Fruit fly (Drosophila melanogaster) whole organism, embryonic: ENCODE results near the gene CG1299.
A peak's percentile ranks its signal among the peaks of the same experiment; 100 is the strongest.

Experiments used
- B-H1 ChIP-seq: fragments of 200-800 bp; sonication (Bioruptor generic); IDR thresholded peaks from 3 replicates; pipeline ENCODE4 v1.3.6; 2022; ENCODE audit warnings: missing biosample characterization, missing genetic modification characterization
- CG10431 ChIP-seq: fragments of 200-800 bp; sonication (Bioruptor generic); optimal IDR thresholded peaks from 3 replicates; lab custom pipeline; 2018; ENCODE audit warnings: missing biosample characterization, mild to moderate bottlenecking, missing genetic modification characterization
- CG1233 ChIP-seq: fragments of 200-800 bp; sonication (Bioruptor generic); optimal IDR thresholded peaks from 4 replicates; lab custom pipeline; 2018; ENCODE audit warnings: missing biosample characterization, mild to moderate bottlenecking, missing genetic modification characterization
- CG13775 ChIP-seq: fragments of 200-800 bp; sonication (Bioruptor generic); optimal IDR thresholded peaks from 3 replicates; lab custom pipeline; 2017; ENCODE audit warnings: missing biosample characterization, mild to moderate bottlenecking, missing genetic modification characterization
- CG14441 ChIP-seq: fragments of 200-800 bp; sonication (Bioruptor generic); IDR thresholded peaks from 2 replicates; pipeline ENCODE4 v1.3.6; 2022; ENCODE audit warnings: missing biosample characterization, missing genetic modification characterization
- CG1647 ChIP-seq: fragments of 200-800 bp; sonication (Bioruptor generic); optimal IDR thresholded peaks from 3 replicates; lab custom pipeline; 2016; ENCODE audit warnings: missing biosample characterization, missing genetic modification characterization
- CG16815 ChIP-seq: fragments of 200-800 bp; sonication (Bioruptor generic); optimal IDR thresholded peaks from 3 replicates; lab custom pipeline; 2017; ENCODE audit warnings: missing biosample characterization, mild to moderate bottlenecking, missing genetic modification characterization
- CG17361 ChIP-seq: fragments of 200-800 bp; sonication (Bioruptor generic); IDR thresholded peaks from 3 replicates; pipeline ENCODE4 v1.3.6; 2022; ENCODE audit warnings: missing biosample characterization, missing genetic modification characterization
- CG18476 ChIP-seq: fragments of 200-800 bp; sonication (Bioruptor generic); optimal IDR thresholded peaks from 2 replicates; lab custom pipeline; 2016; ENCODE audit warnings: missing biosample characterization, mild to moderate bottlenecking, missing genetic modification characterization
- CG2875 ChIP-seq: fragments of 200-800 bp; sonication (Bioruptor generic); optimal IDR thresholded peaks from 2 replicates; lab custom pipeline; 2017; ENCODE audit warnings: missing biosample characterization, mild to moderate bottlenecking, missing genetic modification characterization, missing genetic modification reagents
- CG32772 ChIP-seq: fragments of 200-800 bp; sonication (Bioruptor generic); IDR thresholded peaks from 2 replicates; pipeline ENCODE4 v1.3.6; 2022; ENCODE audit warnings: missing biosample characterization, missing genetic modification characterization
- CG4404 ChIP-seq: fragments of 200-800 bp; sonication (Bioruptor generic); IDR thresholded peaks from 2 replicates; pipeline ENCODE4 v1.3.6; 2022; ENCODE audit warnings: missing biosample characterization, missing genetic modification characterization
- CG4707 ChIP-seq: fragments of 200-800 bp; sonication (Bioruptor generic); optimal IDR thresholded peaks from 2 replicates; lab custom pipeline; 2018; ENCODE audit warnings: missing biosample characterization, mild to moderate bottlenecking, missing genetic modification characterization, moderate library complexity
- CG6254 ChIP-seq: fragments of 200-800 bp; sonication (Bioruptor generic); optimal IDR thresholded peaks from 3 replicates; lab custom pipeline; 2017; ENCODE audit warnings: mild to moderate bottlenecking, missing biosample characterization, missing genetic modification reagents, missing genetic modification characterization
- CG9609 ChIP-seq: fragments of 200-800 bp; sonication (Bioruptor generic); optimal IDR thresholded peaks from 3 replicates; lab custom pipeline; 2016; ENCODE audit warnings: missing biosample characterization, missing genetic modification characterization
- Camta ChIP-seq: fragments of 200-800 bp; sonication (Bioruptor generic); optimal IDR thresholded peaks from 2 replicates; lab custom pipeline; 2016; ENCODE audit warnings: missing biosample characterization, missing genetic modification characterization
- CkIIα-i1 ChIP-seq: fragments of 200-800 bp; sonication (Bioruptor generic); IDR thresholded peaks from 2 replicates; pipeline ENCODE4 v1.3.6; 2022; ENCODE audit warnings: missing biosample characterization, missing genetic modification characterization
- Dip2 ChIP-seq: fragments of 200-800 bp; sonication (Bioruptor generic); IDR thresholded peaks from 2 replicates; pipeline ENCODE4 v1.3.6; 2022; ENCODE audit warnings: missing biosample characterization, missing genetic modification characterization
- Dip3 ChIP-seq: fragments of 200-800 bp; sonication (Bioruptor generic); optimal IDR thresholded peaks from 3 replicates; lab custom pipeline; 2016; ENCODE audit warnings: missing biosample characterization, missing genetic modification characterization
- Hr3 ChIP-seq: fragments of 200-800 bp; sonication (Bioruptor generic); optimal IDR thresholded peaks from 3 replicates; lab custom pipeline; 2016; ENCODE audit warnings: missing biosample characterization, missing genetic modification characterization
- MESR4 ChIP-seq: fragments of 200-800 bp; sonication (Bioruptor generic); optimal IDR thresholded peaks from 2 replicates; lab custom pipeline; 2018; ENCODE audit warnings: missing biosample characterization, mild to moderate bottlenecking, missing genetic modification characterization, moderate library complexity
- Pdp1 ChIP-seq, 2 experiments: fragments of 200-800 bp; sonication (Bioruptor generic); optimal IDR thresholded peaks; 3 replicates each; lab custom pipeline; 2016; ENCODE audit warnings: missing biosample characterization in 2 of 2, missing genetic modification characterization in 2 of 2, mild to moderate bottlenecking in 1 of 2, moderate library complexity in 1 of 2
- Sox100B ChIP-seq: fragments of 200-800 bp; sonication (Bioruptor generic); optimal IDR thresholded peaks from 3 replicates; lab custom pipeline; 2018; ENCODE audit warnings: missing biosample characterization, mild to moderate bottlenecking, missing genetic modification characterization
- Tbp ChIP-seq: fragments of >200 bp; optimal IDR thresholded peaks from 2 replicates; lab custom pipeline; 2018; ENCODE audit warnings: missing biosample characterization, missing genetic modification characterization
- Xrp1 ChIP-seq: fragments of 200-800 bp; sonication (Bioruptor generic); IDR thresholded peaks from 2 replicates; pipeline ENCODE4 v1.3.6; 2022; ENCODE audit warnings: missing biosample characterization, missing genetic modification characterization
- al ChIP-seq: fragments of 200-800 bp; sonication (Bioruptor generic); IDR thresholded peaks from 2 replicates; pipeline ENCODE4 v1.3.6; 2022; ENCODE audit warnings: missing biosample characterization, missing genetic modification characterization
- amos ChIP-seq: fragments of 200-800 bp; sonication (Bioruptor generic); IDR thresholded peaks from 2 replicates; pipeline ENCODE4 v1.3.6; 2022; ENCODE audit warnings: missing biosample characterization, missing genetic modification characterization; ENCODE audit not compliant: partially characterized antibody
- ap ChIP-seq: fragments of 200-800 bp; sonication (Bioruptor generic); IDR thresholded peaks from 2 replicates; pipeline ENCODE4 v1.3.6; 2022; ENCODE audit warnings: missing biosample characterization, missing genetic modification characterization
- ato ChIP-seq: fragments of 200-800 bp; sonication (Bioruptor generic); IDR thresholded peaks from 2 replicates; pipeline ENCODE4 v1.3.6; 2022; ENCODE audit warnings: missing biosample characterization, missing genetic modification characterization; ENCODE audit not compliant: partially characterized antibody
- bab2 ChIP-seq: fragments of 200-800 bp; sonication (Bioruptor generic); optimal IDR thresholded peaks from 2 replicates; lab custom pipeline; 2016; ENCODE audit warnings: missing biosample characterization, missing genetic modification characterization
- bigmax ChIP-seq: fragments of 200-800 bp; sonication (Bioruptor generic); optimal IDR thresholded peaks from 2 replicates; lab custom pipeline; 2018; ENCODE audit warnings: missing biosample characterization, mild to moderate bottlenecking, missing genetic modification characterization
- dm ChIP-seq: fragments of 200-800 bp; sonication (Bioruptor generic); optimal IDR thresholded peaks from 3 replicates; lab custom pipeline; 2016; ENCODE audit warnings: missing biosample characterization, missing genetic modification characterization
- dpn ChIP-seq, 2 experiments: fragments of 200-800 bp; sonication (Bioruptor generic); optimal IDR thresholded peaks; 3 replicates each; lab custom pipeline; 2016; ENCODE audit warnings: missing biosample characterization in 2 of 2, missing genetic modification characterization in 2 of 2
- gce ChIP-seq: fragments of 200-800 bp; sonication (Bioruptor generic); IDR thresholded peaks from 3 replicates; pipeline ENCODE4 v1.3.6; 2022; ENCODE audit warnings: missing biosample characterization, missing genetic modification characterization
- gcm2 ChIP-seq: fragments of 200-800 bp; sonication (Bioruptor generic); optimal IDR thresholded peaks from 2 replicates; lab custom pipeline; 2016; ENCODE audit warnings: missing biosample characterization, missing genetic modification characterization
- h ChIP-seq: fragments of >200 bp; optimal IDR thresholded peaks from 2 replicates; lab custom pipeline; 2017
- ken ChIP-seq: fragments of 200-800 bp; sonication (Bioruptor generic); IDR thresholded peaks from 3 replicates; pipeline ENCODE4 v1.3.6; 2022; ENCODE audit warnings: missing biosample characterization, missing genetic modification characterization
- nau ChIP-seq: fragments of 200-800 bp; sonication (Bioruptor generic); optimal IDR thresholded peaks from 3 replicates; lab custom pipeline; 2017; ENCODE audit warnings: missing biosample characterization, mild to moderate bottlenecking, missing genetic modification characterization, missing genetic modification reagents
- nerfin-2 ChIP-seq: fragments of 200-800 bp; sonication (Bioruptor generic); IDR thresholded peaks from 2 replicates; pipeline ENCODE4 v1.3.6; 2022; ENCODE audit warnings: missing biosample characterization, missing genetic modification characterization; ENCODE audit not compliant: partially characterized antibody
- nom ChIP-seq: fragments of 200-800 bp; sonication (Bioruptor generic); optimal IDR thresholded peaks from 2 replicates; lab custom pipeline; 2017; ENCODE audit warnings: missing biosample characterization, missing genetic modification characterization, mild to moderate bottlenecking, moderate library complexity, missing genetic modification reagents
- onecut ChIP-seq: fragments of 200-800 bp; sonication (Bioruptor generic); IDR thresholded peaks from 2 replicates; pipeline ENCODE4 v1.3.6; 2022; ENCODE audit warnings: missing biosample characterization, missing genetic modification characterization
- salm ChIP-seq: fragments of 200-800 bp; sonication (Bioruptor generic); optimal IDR thresholded peaks from 2 replicates; lab custom pipeline; 2018; ENCODE audit warnings: missing biosample characterization, mild to moderate bottlenecking, missing genetic modification characterization
- sens-2 ChIP-seq: fragments of 200-800 bp; sonication (Bioruptor generic); IDR thresholded peaks from 2 replicates; pipeline ENCODE4 v1.3.6; 2022; ENCODE audit warnings: missing biosample characterization, missing genetic modification characterization
- seq ChIP-seq: fragments of 200-800 bp; sonication (Bioruptor generic); IDR thresholded peaks from 2 replicates; pipeline ENCODE4 v1.3.6; 2022; ENCODE audit warnings: missing biosample characterization, missing genetic modification characterization
- sug ChIP-seq: fragments of 200-800 bp; optimal IDR thresholded peaks from 2 replicates; lab custom pipeline; 2019; ENCODE audit warnings: missing biosample characterization, mild to moderate bottlenecking, missing genetic modification characterization, moderate library complexity
- tio ChIP-seq: fragments of 200-800 bp; sonication (Bioruptor generic); optimal IDR thresholded peaks from 2 replicates; lab custom pipeline; 2017; ENCODE audit warnings: missing biosample characterization, missing genetic modification characterization, inconsistent platforms
- trh ChIP-seq: fragments of 200-800 bp; sonication (Bioruptor generic); optimal IDR thresholded peaks from 2 replicates; lab custom pipeline; 2016; ENCODE audit warnings: missing biosample characterization, missing genetic modification characterization
- tup ChIP-seq: fragments of 200-800 bp; sonication (Bioruptor generic); optimal IDR thresholded peaks from 2 replicates; lab custom pipeline; 2016; ENCODE audit warnings: missing biosample characterization, mild to moderate bottlenecking, missing genetic modification characterization, moderate library complexity
- unpg ChIP-seq: fragments of 200-800 bp; sonication (Bioruptor generic); optimal IDR thresholded peaks from 3 replicates; lab custom pipeline; 2018; ENCODE audit warnings: missing biosample characterization, mild to moderate bottlenecking, missing genetic modification characterization, moderate library complexity
- vfl ChIP-seq: fragments of 200-800 bp; sonication (Bioruptor generic); optimal IDR thresholded peaks from 2 replicates; lab custom pipeline; 2016; ENCODE audit warnings: missing biosample characterization, missing genetic modification characterization
- z ChIP-seq: fragments of 200-800 bp; sonication (Bioruptor generic); IDR thresholded peaks from 3 replicates; pipeline ENCODE4 v1.3.6; 2022; ENCODE audit warnings: missing biosample characterization, missing genetic modification characterization

Gene CG1299

DNA sequence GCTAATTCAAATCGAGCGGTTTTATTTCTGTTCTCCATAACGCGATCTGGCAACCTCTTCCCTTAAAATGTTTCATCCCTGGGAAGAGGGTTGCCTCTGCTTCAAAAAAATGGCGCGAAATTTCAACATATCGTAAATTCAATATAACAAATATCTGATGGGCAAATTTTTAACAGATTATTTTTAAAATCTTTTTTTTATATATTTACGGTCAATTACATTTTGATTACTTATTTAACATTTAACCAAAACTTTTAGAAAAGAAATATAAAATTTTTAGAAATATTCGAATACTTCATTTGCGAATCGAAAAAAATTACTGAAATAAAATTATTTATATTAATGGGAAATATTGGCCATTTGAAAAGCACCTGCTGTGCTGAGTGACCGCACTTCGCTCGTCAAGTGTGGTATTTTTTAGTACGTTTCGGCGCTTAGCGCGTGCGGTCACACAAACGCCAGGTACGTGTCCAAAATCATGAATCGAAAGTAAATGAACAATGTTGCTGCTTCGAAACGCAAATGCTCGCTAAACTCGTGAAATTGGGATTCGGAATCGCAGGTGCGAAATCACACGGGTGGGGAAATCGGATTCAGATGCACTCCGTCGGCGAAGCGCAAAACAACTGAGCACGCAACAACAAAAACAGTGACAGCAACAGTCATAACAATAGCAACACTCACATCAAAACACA, 21.6 kb downstream of the CG1299 start, which contains the start of gene Ero1L (continued):
- TF ChIP-seq tup (no peak), CG4404 (GFP tag; lab: Robert Waterston, UW) (no peak), Sox100B (GFP tag; lab: Kevin White, UChicago) (peak; percentile 47), nom (no peak), tio (GFP tag; lab: Kevin White, UChicago) (no peak), Xrp1 (GFP tag; lab: Robert Waterston, UW) (peak; percentile 27; the same call in 1 of the 2 replicates), sug (tag; lab: Kevin White, UChicago) (no peak), h (lab: Kevin White, UChicago) (no peak), vfl (GFP tag; lab: Kevin White, UChicago) (no peak), nau (no peak), CG1233 (no peak), CG13775 (no peak), trh (GFP tag; lab: Kevin White, UChicago) (no peak), Dip2 (GFP tag; lab: Robert Waterston, UW) (no peak), onecut (peak; percentile 26; the same call in 1 of the 2 replicates), CG6254 (GFP tag; lab: Kevin White, UChicago) (peak; percentile 46), al (no peak), ato (0 out of 2 replicates have a peak, but pooled peaks have one; percentile 50), Camta (GFP tag; lab: Kevin White, UChicago) (no peak), CG18476 (no peak), amos (peak; percentile 37; the same call in 1 of the 2 replicates), CG14441 (GFP tag; lab: Robert Waterston, UW) (0 out of 2 replicates have a peak, but pooled peaks have one; percentile 31), bigmax (no peak), nerfin-2 (GFP tag; lab: Robert Waterston, UW) (peak; percentile 48; the same call in 1 of the 2 replicates), gcm2 (GFP tag; lab: Kevin White, UChicago) (no peak), seq (no peak), Hr3 (no peak), ap (GFP tag; lab: Robert Waterston, UW) (no peak), CG4707 (GFP tag; lab: Kevin White, UChicago) (no peak), CG10431 (GFP tag; lab: Kevin White, UChicago) (no peak), MESR4 (GFP tag; lab: Kevin White, UChicago) (peak; percentile 97), Dip3 (GFP tag; lab: Kevin White, UChicago) (no peak), CG9609 (GFP tag; lab: Kevin White, UChicago) (no peak), ken (GFP tag; lab: Robert Waterston, UW) (no peak), sens-2 (GFP tag; lab: Robert Waterston, UW) (no peak), Pdp1 (GFP tag; optimal IDR thresholded peaks at IDR 0.05; lab: Kevin White, UChicago) (no peak), gce (GFP tag; lab: Robert Waterston, UW) (no peak), CkIIα-i1 (GFP tag; lab: Robert Waterston, UW) (no peak), B-H1 (GFP tag; lab: Robert Waterston, UW) (no peak), CG2875 (GFP tag; lab: Kevin White, UChicago) (no peak), CG16815 (GFP tag; lab: Kevin White, UChicago) (no peak), dm (GFP tag; lab: Kevin White, UChicago) (no peak), CG1647 (GFP tag; lab: Kevin White, UChicago) (no peak), bab2 (GFP tag; lab: Kevin White, UChicago) (no peak), z (no peak), CG17361 (GFP tag; lab: Robert Waterston, UW) (peak; percentile 68; the same call in 2 of the 3 replicates), Tbp (GFP tag; lab: Kevin White, UChicago) (no peak), unpg (GFP tag; lab: Kevin White, UChicago) (peak; percentile 7), salm (no peak), dpn (GFP tag; optimal IDR thresholded peaks at IDR 0.05; lab: Kevin White, UChicago) (no peak), CG32772 (no peak)
